Worm (Caenorhabditis elegans): ENCODE data around the gene F53E2.2.

The F53E2.2 gene

ce11 chrV:1447079-1447478, 27.8 kb upstream of the F53E2.2 start, which contains the start of gene cnc-4:
Gene cnc-4, plus strand, starts transcription at chrV:1447195.
- no peak for TF ChIP-seq elt-1 (tag; optimal IDR thresholded peaks at IDR 0.05; ENCODE audit: borderline replicate concordance, insufficient read depth)
- no peak for TF ChIP-seq M03D4.4 (tag; optimal IDR thresholded peaks at IDR 0.05)
- TF ChIP-seq hlh-1 (tag; optimal IDR thresholded peaks at IDR 0.05): no peak
- TF ChIP-seq mab-5 (tag; optimal IDR thresholded peaks at IDR 0.05): no peak
- TF ChIP-seq ztf-11 (tag; optimal IDR thresholded peaks at IDR 0.05): no peak
- no peak for TF ChIP-seq mls-2 (tag; optimal IDR thresholded peaks at IDR 0.05)
- no peak for TF ChIP-seq lsy-2 (tag; optimal IDR thresholded peaks at IDR 0.05)
- TF ChIP-seq sem-2 (GFP tag; optimal IDR thresholded peaks at IDR 0.05): no peak
- TF ChIP-seq lin-13 (tag; optimal IDR thresholded peaks at IDR 0.05): no peak
- TF ChIP-seq nhr-76 (tag; optimal IDR thresholded peaks at IDR 0.05): no peak
- no peak for TF ChIP-seq nhr-28 (tag; optimal IDR thresholded peaks at IDR 0.05)
- no peak for TF ChIP-seq zip-8 (tag; optimal IDR thresholded peaks at IDR 0.05)
- TF ChIP-seq nhr-2 (tag; optimal IDR thresholded peaks at IDR 0.05): no peak
- TF ChIP-seq ces-1 (GFP tag; optimal IDR thresholded peaks at IDR 0.05): no peak
- TF ChIP-seq unc-39 (tag; optimal IDR thresholded peaks at IDR 0.05): no peak
- TF ChIP-seq blmp-1 (tag; optimal IDR thresholded peaks at IDR 0.05): no peak
- TF ChIP-seq ceh-39 (tag; optimal IDR thresholded peaks at IDR 0.05): no peak
- TF ChIP-seq pha-4 (tag; optimal IDR thresholded peaks at IDR 0.05): no peak
- TF ChIP-seq flh-1 (GFP tag; optimal IDR thresholded peaks at IDR 0.05): no peak

ce11 chrV:1447724-1448123, 27.2 kb upstream of the F53E2.2 start, which contains the start of gene cnc-3:
Gene cnc-3, plus strand, starts transcription at chrV:1448004.
- TF ChIP-seq ztf-11 (tag; optimal IDR thresholded peaks at IDR 0.05): no peak
- TF ChIP-seq zip-8 (tag; optimal IDR thresholded peaks at IDR 0.05): no peak
- no peak for TF ChIP-seq nhr-2 (tag; optimal IDR thresholded peaks at IDR 0.05)
- TF ChIP-seq ceh-43 (GFP tag; optimal IDR thresholded peaks at IDR 0.05): no peak
- no peak for TF ChIP-seq ham-2 (GFP tag; optimal IDR thresholded peaks at IDR 0.05)
- no peak for TF ChIP-seq sptf-1 (tag; optimal IDR thresholded peaks at IDR 0.05)
- no peak for TF ChIP-seq elt-3 (tag; optimal IDR thresholded peaks at IDR 0.05)

DNA sequence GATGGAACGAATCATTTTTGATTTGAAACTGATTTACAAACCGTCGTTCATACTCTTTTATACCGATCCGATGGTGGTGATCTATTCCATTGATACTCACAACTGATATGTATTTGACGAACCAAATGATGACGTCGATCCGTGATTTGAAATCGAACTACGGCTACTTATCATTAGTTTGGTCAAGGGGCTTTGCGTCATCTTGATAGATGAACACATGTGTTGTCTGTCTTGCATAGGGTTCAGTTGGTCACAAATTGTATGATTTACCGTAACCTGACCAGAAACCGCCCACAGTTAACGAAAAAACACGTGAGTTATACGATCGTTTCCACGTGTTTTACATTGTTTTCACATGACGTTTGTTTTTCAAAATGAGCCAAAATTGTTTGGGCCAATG, 24.7 kb upstream of the F53E2.2 start, which contains the start of gene cnc-2:
TSS of gene cnc-2 (minus strand) at position 24 of the 400 bp plus-strand sequence.
- no peak for TF ChIP-seq M03D4.4 (tag; optimal IDR thresholded peaks at IDR 0.05)
- no peak for TF ChIP-seq pha-4 (tag; optimal IDR thresholded peaks at IDR 0.05)

ce11 chrV:1451334-1451733, 23.6 kb upstream of the F53E2.2 start, which contains the start of gene srj-23:
Gene srj-23, plus strand, starts transcription at chrV:1451634.
- TF ChIP-seq elt-3 (tag; optimal IDR thresholded peaks at IDR 0.05) (no peak), elt-1 (tag; optimal IDR thresholded peaks at IDR 0.05; ENCODE audit: borderline replicate concordance, insufficient read depth) (no peak), nhr-28 (tag; optimal IDR thresholded peaks at IDR 0.05) (no peak), nhr-237 (tag; optimal IDR thresholded peaks at IDR 0.05) (no peak), blmp-1 (tag; optimal IDR thresholded peaks at IDR 0.05) (no peak), ztf-11 (tag; optimal IDR thresholded peaks at IDR 0.05) (no peak), unc-120 (tag; optimal IDR thresholded peaks at IDR 0.05; ENCODE audit: poor library complexity, severe bottlenecking) (no peak), mep-1 (tag; optimal IDR thresholded peaks at IDR 0.05) (no peak), lsy-2 (tag; optimal IDR thresholded peaks at IDR 0.05) (no peak), sem-2 (GFP tag; optimal IDR thresholded peaks at IDR 0.05) (no peak), unc-62 (GFP tag; optimal IDR thresholded peaks at IDR 0.05) (no peak), pha-4 (tag; optimal IDR thresholded peaks at IDR 0.05) (no peak), nhr-2 (tag; optimal IDR thresholded peaks at IDR 0.05) (no peak)

ce11 chrV:1454762-1455161, 20.1 kb upstream of the F53E2.2 start, which contains the start of gene chil-14:
Gene chil-14, plus strand, starts transcription at chrV:1455062.
- TF ChIP-seq unc-120 (tag; optimal IDR thresholded peaks at IDR 0.05; ENCODE audit: poor library complexity, severe bottlenecking): no peak
- no peak for TF ChIP-seq nhr-2 (tag; optimal IDR thresholded peaks at IDR 0.05)
- TF ChIP-seq sptf-1 (tag; optimal IDR thresholded peaks at IDR 0.05): no peak
- TF ChIP-seq pha-4 (tag; optimal IDR thresholded peaks at IDR 0.05): no peak
- no peak for TF ChIP-seq sem-2 (GFP tag; optimal IDR thresholded peaks at IDR 0.05)
- no peak for TF ChIP-seq ceh-39 (tag; optimal IDR thresholded peaks at IDR 0.05)
- TF ChIP-seq elt-1 (tag; optimal IDR thresholded peaks at IDR 0.05; ENCODE audit: borderline replicate concordance, insufficient read depth): no peak
- TF ChIP-seq lin-32 (GFP tag; optimal IDR thresholded peaks at IDR 0.05): no peak
- TF ChIP-seq lin-13 (tag; optimal IDR thresholded peaks at IDR 0.05): no peak
- TF ChIP-seq lsy-2 (tag; optimal IDR thresholded peaks at IDR 0.05): no peak
- no peak for TF ChIP-seq ceh-43 (GFP tag; optimal IDR thresholded peaks at IDR 0.05)
- no peak for TF ChIP-seq nhr-12 (tag; optimal IDR thresholded peaks at IDR 0.05)
- no peak for TF ChIP-seq hlh-1 (tag; optimal IDR thresholded peaks at IDR 0.05)

DNA sequence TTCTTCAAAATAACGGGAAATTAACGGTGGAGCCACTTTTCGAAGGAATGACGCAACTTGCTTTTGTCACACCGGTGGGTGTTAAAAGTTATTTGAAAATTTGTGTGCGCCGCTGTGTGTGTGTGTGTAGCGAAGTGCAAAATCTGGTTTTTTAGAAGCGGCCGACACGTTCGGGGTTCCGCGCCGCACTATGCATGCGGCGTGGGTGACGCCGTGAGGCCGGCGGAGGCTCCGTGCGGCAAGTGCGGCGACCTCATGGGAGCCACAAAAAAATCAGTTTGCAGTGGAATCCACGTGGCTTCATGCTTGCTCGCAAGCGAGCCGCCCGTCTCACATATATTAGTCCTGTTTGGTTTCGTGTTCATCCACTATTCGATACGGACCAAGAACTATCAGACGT, 19.6 kb upstream of the F53E2.2 start:
- TF ChIP-seq snpc-4 (tag; optimal IDR thresholded peaks at IDR 0.05): no peak
- no peak for TF ChIP-seq unc-62 (GFP tag; optimal IDR thresholded peaks at IDR 0.05)
- no peak for TF ChIP-seq hlh-1 (tag; optimal IDR thresholded peaks at IDR 0.05)
- no peak for TF ChIP-seq lin-13 (tag; optimal IDR thresholded peaks at IDR 0.05)
- TF ChIP-seq zip-8 (tag; optimal IDR thresholded peaks at IDR 0.05): no peak
- no peak for TF ChIP-seq ceh-83 (GFP tag; optimal IDR thresholded peaks at IDR 0.05)
- TF ChIP-seq cnd-1 (tag; optimal IDR thresholded peaks at IDR 0.05): no peak
- no peak for TF ChIP-seq pha-4 (tag; optimal IDR thresholded peaks at IDR 0.05)
- TF ChIP-seq ceh-39 (tag; optimal IDR thresholded peaks at IDR 0.05): no peak
- TF ChIP-seq elt-1 (tag; optimal IDR thresholded peaks at IDR 0.05; ENCODE audit: borderline replicate concordance, insufficient read depth): no peak
- no peak for TF ChIP-seq nhr-12 (tag; optimal IDR thresholded peaks at IDR 0.05)
- no peak for TF ChIP-seq bed-3 (GFP tag; optimal IDR thresholded peaks at IDR 0.05)

Data from whole organism, mixed stage, embryonic.